Fruit fly (Drosophila melanogaster): Measurements from ENCODE around the gene csw.

csw gene

DNA sequence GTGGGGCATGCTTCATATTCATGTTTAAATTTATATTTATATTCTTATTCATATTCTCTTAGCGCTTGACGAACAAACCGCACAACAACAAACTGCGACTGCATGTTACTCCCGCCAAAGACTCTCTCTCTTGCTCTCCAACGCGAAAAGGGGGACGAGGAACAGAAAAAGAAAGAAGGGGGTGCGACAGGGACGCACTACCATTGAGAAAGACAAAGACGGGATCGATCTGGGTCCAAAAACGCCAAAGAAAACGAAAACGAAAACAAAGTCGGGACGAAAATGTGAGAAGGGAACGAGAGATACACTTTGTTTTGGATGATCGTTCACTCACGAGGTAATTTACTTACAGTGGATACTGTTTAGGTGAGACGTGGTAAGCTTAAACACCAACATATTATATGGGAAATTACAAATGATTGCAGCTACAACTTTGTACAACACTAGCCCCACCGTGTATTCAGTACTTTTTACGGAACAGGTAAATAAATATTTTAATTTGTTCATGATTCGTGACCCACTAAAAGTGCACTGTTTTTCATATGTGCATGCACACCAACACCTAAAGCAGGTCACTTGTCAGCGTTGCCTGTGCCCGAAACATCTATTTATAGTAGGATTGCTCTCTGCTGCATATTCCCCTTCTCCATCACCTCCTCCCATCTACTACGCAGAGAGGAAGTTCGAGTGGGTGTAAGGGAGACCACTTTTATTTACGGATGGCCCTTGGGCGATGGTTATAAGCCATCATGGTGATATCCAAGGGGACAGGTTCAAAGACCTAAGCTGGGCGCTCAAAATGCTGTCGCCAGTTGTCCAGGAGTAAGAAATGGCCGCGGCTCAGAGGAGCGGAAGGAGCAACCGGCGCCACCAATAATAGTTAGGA is 27.9 kb downstream of the csw start (continued):
- TF ChIP-seq CG10543 (GFP tag; optimal IDR thresholded peaks at IDR 0.05) (no peak), lilli (GFP tag; optimal IDR thresholded peaks at IDR 0.05) (peak; percentile 33), nerfin-2 (GFP tag; IDR thresholded peaks at IDR 0.05; ENCODE audit: partially characterized antibody) (no peak), CG3281 (GFP tag; optimal IDR thresholded peaks at IDR 0.05) (no peak), CG3065 (GFP tag; optimal IDR thresholded peaks at IDR 0.05) (no peak), CG14667 (GFP tag; IDR thresholded peaks at IDR 0.05) (no peak), CG18262 (tag; optimal IDR thresholded peaks at IDR 0.05) (peak; percentile 67), tin (GFP tag; optimal IDR thresholded peaks at IDR 0.05) (peak; percentile 20), D19A (tag; optimal IDR thresholded peaks at IDR 0.05) (peak; percentile 76), bbx (GFP tag; IDR thresholded peaks at IDR 0.05; ENCODE audit: partially characterized antibody) (no peak), crol (GFP tag; IDR thresholded peaks at IDR 0.05) (no peak; the same call in 1 of the 2 replicates), CG1792 (GFP tag; optimal IDR thresholded peaks at IDR 0.05) (no peak), CG17359 (tag; optimal IDR thresholded peaks at IDR 0.05) (peak; percentile 38), CG8089 (GFP tag; optimal IDR thresholded peaks at IDR 0.05) (no peak), Antp (GFP tag; optimal IDR thresholded peaks at IDR 0.05) (no peak), so (GFP tag; IDR thresholded peaks at IDR 0.05) (no peak), Dip3 (GFP tag; optimal IDR thresholded peaks at IDR 0.05) (no peak), CG5953 (GFP tag; IDR thresholded peaks at IDR 0.05) (no peak), E2f2 (GFP tag; IDR thresholded peaks at IDR 0.05) (no peak), ind (GFP tag; optimal IDR thresholded peaks at IDR 0.05) (no peak), sc (optimal IDR thresholded peaks at IDR 0.05) (no peak), sc (GFP tag; optimal IDR thresholded peaks at IDR 0.05) (peak; percentile 37), zfh2 (GFP tag; optimal IDR thresholded peaks at IDR 0.05) (no peak), CG31365 (tag; optimal IDR thresholded peaks at IDR 0.05) (no peak), jing (GFP tag; optimal IDR thresholded peaks at IDR 0.05) (no peak), Hand (GFP tag; optimal IDR thresholded peaks at IDR 0.05) (no peak), CG8944 (GFP tag; optimal IDR thresholded peaks at IDR 0.05) (no peak), Taf1 (GFP tag; IDR thresholded peaks at IDR 0.05) (no peak), CG1603 (tag; optimal IDR thresholded peaks at IDR 0.05) (peak; percentile 70), disco-r (GFP tag; optimal IDR thresholded peaks at IDR 0.05) (no peak), Rx (GFP tag; IDR thresholded peaks at IDR 0.05) (no peak), CG13624 (GFP tag; optimal IDR thresholded peaks at IDR 0.05) (no peak), Doc2 (GFP tag; IDR thresholded peaks at IDR 0.05) (no peak), CG3995 (GFP tag; optimal IDR thresholded peaks at IDR 0.05) (no peak), az2 (GFP tag; optimal IDR thresholded peaks at IDR 0.05) (peak; percentile 22), crc (GFP tag; optimal IDR thresholded peaks at IDR 0.05) (no peak), tup (GFP tag; optimal IDR thresholded peaks at IDR 0.05) (no peak), ranshi (GFP tag; IDR thresholded peaks at IDR 0.05) (no peak), CG10654 (GFP tag; optimal IDR thresholded peaks at IDR 0.05) (no peak), Ptx1 (GFP tag; IDR thresholded peaks at IDR 0.05) (peak; percentile 34; the same call in 1 of the 2 replicates), slbo (GFP tag; IDR thresholded peaks at IDR 0.05) (peak; percentile 24; the same call in 1 of the 2 replicates), Ada2b (GFP tag; IDR thresholded peaks at IDR 0.05) (peak; percentile 26; the same call in 1 of the 2 replicates), hkb (optimal IDR thresholded peaks at IDR 0.05) (no peak), hkb (GFP tag; IDR thresholded peaks at IDR 0.05) (peak; percentile 43; the same call in 1 of the 2 replicates), CG4617 (GFP tag; optimal IDR thresholded peaks at IDR 0.05; ENCODE audit: borderline replicate concordance) (no peak), hbn (GFP tag; IDR thresholded peaks at IDR 0.05; ENCODE audit: partially characterized antibody) (no peak), Myb (GFP tag; optimal IDR thresholded peaks at IDR 0.05) (no peak), corto (GFP tag; optimal IDR thresholded peaks at IDR 0.05) (peak; percentile 44), CG1602 (GFP tag; optimal IDR thresholded peaks at IDR 0.05) (no peak), Gug (GFP tag; IDR thresholded peaks at IDR 0.05) (no peak), CG12659 (GFP tag; optimal IDR thresholded peaks at IDR 0.05) (no peak)

Measured in whole organism, embryonic.